Worm (Caenorhabditis elegans) whole organism, early embryonic: Measurements from ENCODE around the gene K08D10.14.
"Not testable (repeated sequence)": the region's sequence is repeated elsewhere in the genome, so short reads cannot be mapped to it uniquely, and the experiment has no call there.

Source experiments
- F13C5.2 ChIP-seq: sonication (generic microtip); optimal IDR thresholded peaks from 2 replicates; lab custom pipeline; 2017; ENCODE audit warnings: mild to moderate bottlenecking, missing genetic modification characterization, inconsistent platforms, missing compliant biosample characterization
- aly-1 ChIP-seq: sonication (generic microtip); optimal IDR thresholded peaks from 2 replicates; lab custom pipeline; 2016; ENCODE audit warnings: missing genetic modification characterization, missing compliant biosample characterization
- ama-1 ChIP-seq: fragments of 150-350 bp; optimal IDR thresholded peaks from 2 replicates; lab custom pipeline; 2014
- ceh-13 ChIP-seq: fragments of 200-800 bp; sonication (Bioruptor generic); optimal IDR thresholded peaks from 2 replicates; lab custom pipeline; 2018; ENCODE audit warnings: mild to moderate bottlenecking, missing genetic modification characterization, missing compliant biosample characterization
- ceh-36 ChIP-seq: sonication (generic microtip); optimal IDR thresholded peaks from 2 replicates; lab custom pipeline; 2016; ENCODE audit warnings: missing genetic modification characterization, inconsistent platforms, missing compliant biosample characterization
- hmbx-1 ChIP-seq: sonication (generic microtip); optimal IDR thresholded peaks from 2 replicates; lab custom pipeline; 2016; ENCODE audit warnings: mild to moderate bottlenecking, missing genetic modification characterization, missing compliant biosample characterization
- hmg-4 ChIP-seq: fragments of 200-800 bp; sonication (Bioruptor generic); optimal IDR thresholded peaks from 2 replicates; lab custom pipeline; 2018; ENCODE audit warnings: mild to moderate bottlenecking, missing genetic modification characterization, missing compliant biosample characterization
- hnd-1 ChIP-seq: sonication (generic microtip); optimal IDR thresholded peaks from 2 replicates; lab custom pipeline; 2016; ENCODE audit warnings: missing genetic modification characterization, missing compliant biosample characterization
- pes-1 ChIP-seq: fragments of 200-800 bp; sonication (Bioruptor generic); IDR thresholded peaks from 2 replicates; pipeline ENCODE4 v1.3.6; 2022; ENCODE audit warnings: missing genetic modification reagents, missing genetic modification characterization, missing compliant biosample characterization
- sea-1 ChIP-seq: fragments of 200-800 bp; sonication (Bioruptor generic); conservative IDR thresholded peaks from 2 replicates; pipeline ENCODE4 v1.3.6; 2022; ENCODE audit warnings: missing genetic modification characterization, missing compliant biosample characterization
- tbx-11 ChIP-seq: fragments of 200-800 bp; sonication (Bioruptor generic); IDR thresholded peaks from 2 replicates; pipeline ENCODE4 v1.3.6; 2022; ENCODE audit warnings: missing genetic modification characterization, missing compliant biosample characterization
- tbx-37 ChIP-seq: fragments of 200-800 bp; sonication (Bioruptor generic); conservative IDR thresholded peaks from 2 replicates; pipeline ENCODE4 v1.3.6; 2022; ENCODE audit warnings: missing genetic modification reagents, missing genetic modification characterization, missing compliant biosample characterization
- tra-4 ChIP-seq: sonication (generic microtip); optimal IDR thresholded peaks from 2 replicates; lab custom pipeline; 2017; ENCODE audit warnings: missing genetic modification characterization, missing compliant biosample characterization

- TF ChIP-seq hmbx-1 (tag; lab: Kevin White, UChicago); ama-1; tbx-11 (GFP tag; lab: Robert Waterston, UW); F13C5.2 (tag; lab: Kevin White, UChicago); hnd-1 (tag; lab: Kevin White, UChicago); sea-1 (GFP tag; lab: Robert Waterston, UW); ceh-13 (GFP tag; lab: Kevin White, UChicago); tra-4 (tag; lab: Kevin White, UChicago); ceh-36; aly-1 (tag; lab: Kevin White, UChicago); hmg-4 (GFP tag; lab: Kevin White, UChicago); pes-1 (GFP tag; lab: Robert Waterston, UW); tbx-37: not testable (repeated sequence)
These were observed 42.4 kb downstream of the K08D10.14 start, which contains the start of gene cyp-25A6 for ce11 chrIV:4197167-4197566.
